Fruit fly (Drosophila melanogaster) whole organism, adult: ENCODE results near the gene CG12003.

Experiments
- CG33017 ChIP-seq: fragments of 200-800 bp; sonication (Bioruptor generic); optimal IDR thresholded peaks from 2 replicates; lab custom pipeline; 2018; ENCODE audit warnings: missing biosample characterization, mild to moderate bottlenecking, missing genetic modification characterization, moderate library complexity
- CG7045 ChIP-seq: fragments of 200-800 bp; sonication (Bioruptor generic); optimal IDR thresholded peaks from 2 replicates; lab custom pipeline; 2017; ENCODE audit warnings: missing biosample characterization, mild to moderate bottlenecking, missing genetic modification characterization
- CG7101 ChIP-seq: fragments of 200-800 bp; sonication (Bioruptor generic); optimal IDR thresholded peaks from 2 replicates; lab custom pipeline; 2018; ENCODE audit warnings: missing biosample characterization, mild to moderate bottlenecking, missing genetic modification characterization, moderate library complexity
- Mnt ChIP-seq: fragments of 200-800 bp; sonication (Bioruptor generic); optimal IDR thresholded peaks from 2 replicates; lab custom pipeline; 2016; ENCODE audit warnings: missing biosample characterization, mild to moderate bottlenecking, missing genetic modification characterization
- bab1 ChIP-seq: fragments of 200-800 bp; sonication (Bioruptor generic); optimal IDR thresholded peaks from 3 replicates; lab custom pipeline; 2019; ENCODE audit warnings: missing biosample characterization, mild to moderate bottlenecking, missing genetic modification characterization, moderate library complexity
- cnc ChIP-seq, 2 experiments: fragments of >200 bp; optimal IDR thresholded peaks; 2 replicates each; lab custom pipeline; 2017

dm6 chr3L:1584003-1584402 is 18.8 kb downstream of the CG12003 start:
- peak; percentile 35 for TF ChIP-seq CG33017
- no peak for TF ChIP-seq Mnt (GFP tag; lab: Kevin White, UChicago)
- TF ChIP-seq CG7101 (tag; lab: Kevin White, UChicago), result peak; percentile 27
- TF ChIP-seq bab1 (GFP tag; lab: Kevin White, UChicago), result no peak
- no peak for TF ChIP-seq cnc (optimal IDR thresholded peaks at IDR 0.05; lab: Kevin White, UChicago)
- TF ChIP-seq CG7045 (GFP tag; lab: Kevin White, UChicago), result no peak
